Fruit fly (Drosophila melanogaster) whole organism, prepupa: ENCODE data around the gene Exo70.

ENCODE experiments used
- Blimp-1 ChIP-seq: fragments of 200-800 bp; sonication (Bioruptor generic); optimal IDR thresholded peaks from 3 replicates; lab custom pipeline; 2017; ENCODE audit warnings: missing biosample characterization, missing genetic modification characterization, mild to moderate bottlenecking, moderate library complexity, missing genetic modification reagents
- CG10631 ChIP-seq: fragments of 200-800 bp; sonication (Bioruptor generic); optimal IDR thresholded peaks from 2 replicates; lab custom pipeline; 2016; ENCODE audit warnings: missing biosample characterization, missing genetic modification characterization
- CG10669 ChIP-seq: fragments of 200-800 bp; sonication (Bioruptor generic); optimal IDR thresholded peaks from 3 replicates; lab custom pipeline; 2018; ENCODE audit warnings: missing biosample characterization, mild to moderate bottlenecking, missing genetic modification characterization, moderate library complexity
- CG11294 ChIP-seq: fragments of 200-800 bp; sonication (Bioruptor generic); IDR thresholded peaks from 2 replicates; pipeline ENCODE4 v1.3.6; 2022; ENCODE audit warnings: missing biosample characterization, missing genetic modification characterization
- CG11762 ChIP-seq: fragments of 200-800 bp; sonication (Bioruptor generic); optimal IDR thresholded peaks from 3 replicates; lab custom pipeline; 2016; ENCODE audit warnings: missing biosample characterization, missing genetic modification characterization; ENCODE audit not compliant: insufficient read depth
- CG15336 ChIP-seq: fragments of 200-800 bp; sonication (Bioruptor generic); IDR thresholded peaks from 2 replicates; pipeline ENCODE4 v1.3.6; 2022; ENCODE audit warnings: missing biosample characterization, missing genetic modification characterization
- CG1621 ChIP-seq: fragments of 200-800 bp; sonication (Bioruptor generic); optimal IDR thresholded peaks from 3 replicates; lab custom pipeline; 2018; ENCODE audit warnings: missing biosample characterization, mild to moderate bottlenecking, missing genetic modification characterization
- CG16779 ChIP-seq: fragments of 200-800 bp; sonication (Bioruptor generic); optimal IDR thresholded peaks from 3 replicates; lab custom pipeline; 2017; ENCODE audit warnings: missing biosample characterization, mild to moderate bottlenecking, missing genetic modification characterization
- CG3032 ChIP-seq: fragments of 200-800 bp; optimal IDR thresholded peaks from 2 replicates; lab custom pipeline; 2019; ENCODE audit warnings: missing biosample characterization, mild to moderate bottlenecking, missing genetic modification characterization, moderate library complexity
- CG31627 ChIP-seq: fragments of 200-800 bp; sonication (Bioruptor generic); optimal IDR thresholded peaks from 3 replicates; lab custom pipeline; 2016; ENCODE audit warnings: missing biosample characterization, missing genetic modification characterization
- CG32006 ChIP-seq: fragments of 200-800 bp; sonication (Bioruptor generic); optimal IDR thresholded peaks from 3 replicates; lab custom pipeline; 2017; ENCODE audit warnings: missing biosample characterization, mild to moderate bottlenecking, missing genetic modification characterization
- CG34406 ChIP-seq: fragments of 200-800 bp; sonication (Bioruptor generic); optimal IDR thresholded peaks from 3 replicates; lab custom pipeline; 2016; ENCODE audit warnings: missing biosample characterization, missing genetic modification characterization
- CG4318 ChIP-seq: fragments of 200-800 bp; sonication (Bioruptor generic); optimal IDR thresholded peaks from 3 replicates; lab custom pipeline; 2017; ENCODE audit warnings: missing biosample characterization, mild to moderate bottlenecking, missing genetic modification characterization
- CG6163 ChIP-seq: fragments of 200-800 bp; sonication (Bioruptor generic); IDR thresholded peaks from 3 replicates; pipeline ENCODE4 v1.3.6; 2022; ENCODE audit warnings: missing biosample characterization, missing genetic modification characterization
- CG6276 ChIP-seq: fragments of 200-800 bp; sonication (Bioruptor generic); optimal IDR thresholded peaks from 2 replicates; lab custom pipeline; 2017; ENCODE audit warnings: missing biosample characterization, mild to moderate bottlenecking, missing genetic modification characterization
- CG6808 ChIP-seq: fragments of 200-800 bp; sonication (Bioruptor generic); optimal IDR thresholded peaks from 3 replicates; lab custom pipeline; 2017; ENCODE audit warnings: missing biosample characterization, missing genetic modification characterization, mild to moderate bottlenecking, moderate library complexity, missing genetic modification reagents
- CG8119 ChIP-seq: fragments of 200-800 bp; sonication (Bioruptor generic); IDR thresholded peaks from 3 replicates; pipeline ENCODE4 v1.3.6; 2022; ENCODE audit warnings: missing biosample characterization, missing genetic modification characterization
- CG9139 ChIP-seq: fragments of 200-800 bp; sonication (Bioruptor generic); optimal IDR thresholded peaks from 3 replicates; lab custom pipeline; 2017; ENCODE audit warnings: missing biosample characterization, mild to moderate bottlenecking, missing genetic modification characterization
- Eip75B ChIP-seq: fragments of 200-800 bp; sonication (Bioruptor generic); optimal IDR thresholded peaks from 3 replicates; lab custom pipeline; 2016; ENCODE audit warnings: missing biosample characterization, missing genetic modification characterization
- Eip78C ChIP-seq: fragments of 200-800 bp; sonication (Bioruptor generic); peaks from one replicate; lab custom pipeline; 2016; ENCODE audit warnings: missing biosample characterization, missing genetic modification characterization
- Eip93F ChIP-seq: fragments of 200-800 bp; sonication (Bioruptor generic); optimal IDR thresholded peaks from 2 replicates; lab custom pipeline; 2016; ENCODE audit warnings: missing biosample characterization, mild to moderate bottlenecking, missing genetic modification characterization
- Ets21C ChIP-seq: fragments of 200-800 bp; sonication (Bioruptor generic); optimal IDR thresholded peaks from 3 replicates; lab custom pipeline; 2016; ENCODE audit warnings: missing biosample characterization, missing genetic modification characterization
- Ets96B ChIP-seq: fragments of 200-800 bp; optimal IDR thresholded peaks from 2 replicates; lab custom pipeline; 2019; ENCODE audit warnings: missing biosample characterization, mild to moderate bottlenecking, missing genetic modification characterization, moderate library complexity
- Gug ChIP-seq: fragments of 200-800 bp; sonication (Bioruptor generic); IDR thresholded peaks from 2 replicates; pipeline ENCODE4 v1.3.6; 2022; ENCODE audit warnings: missing biosample characterization, missing genetic modification characterization
- Hr38 ChIP-seq: sonication (Bioruptor generic); optimal IDR thresholded peaks from 2 replicates; lab custom pipeline; 2016; ENCODE audit warnings: missing biosample characterization, missing genetic modification characterization
- Hr39 ChIP-seq: fragments of 200-800 bp; sonication (Bioruptor generic); optimal IDR thresholded peaks from 2 replicates; lab custom pipeline; 2016; ENCODE audit warnings: missing biosample characterization, missing genetic modification characterization
- Hr4 ChIP-seq: fragments of 200-800 bp; sonication (Bioruptor generic); optimal IDR thresholded peaks from 3 replicates; lab custom pipeline; 2016; ENCODE audit warnings: missing biosample characterization, missing genetic modification characterization
- Lpt ChIP-seq: fragments of 200-800 bp; sonication (Bioruptor generic); optimal IDR thresholded peaks from 3 replicates; lab custom pipeline; 2016; ENCODE audit warnings: missing biosample characterization, missing genetic modification characterization
- Met ChIP-seq: fragments of 200-800 bp; sonication (Bioruptor generic); optimal IDR thresholded peaks from 3 replicates; lab custom pipeline; 2016; ENCODE audit warnings: missing biosample characterization, missing genetic modification characterization
- Sox102F ChIP-seq: fragments of 200-800 bp; sonication (Bioruptor generic); optimal IDR thresholded peaks from 2 replicates; lab custom pipeline; 2016; ENCODE audit warnings: missing biosample characterization, mild to moderate bottlenecking, missing genetic modification characterization
- Sox14 ChIP-seq: fragments of 200-800 bp; sonication (Bioruptor generic); optimal IDR thresholded peaks from 3 replicates; lab custom pipeline; 2016; ENCODE audit warnings: missing biosample characterization, missing genetic modification characterization
- Sox15 ChIP-seq: fragments of 200-800 bp; sonication (Bioruptor generic); optimal IDR thresholded peaks from 3 replicates; lab custom pipeline; 2016; ENCODE audit warnings: missing biosample characterization, missing genetic modification characterization
- achi ChIP-seq: fragments of 200-800 bp; sonication (Bioruptor generic); optimal IDR thresholded peaks from 3 replicates; lab custom pipeline; 2016; ENCODE audit warnings: missing biosample characterization, missing genetic modification characterization
- acj6 ChIP-seq: fragments of 200-800 bp; sonication (Bioruptor generic); optimal IDR thresholded peaks from 3 replicates; lab custom pipeline; 2016; ENCODE audit warnings: missing biosample characterization, missing genetic modification characterization
- cyc ChIP-seq: fragments of 200-800 bp; sonication (Bioruptor generic); optimal IDR thresholded peaks from 3 replicates; lab custom pipeline; 2016; ENCODE audit warnings: missing biosample characterization, missing genetic modification characterization
- dac ChIP-seq: fragments of 200-800 bp; sonication (Bioruptor generic); optimal IDR thresholded peaks from 2 replicates; lab custom pipeline; 2017; ENCODE audit warnings: missing biosample characterization, mild to moderate bottlenecking, missing genetic modification characterization
- eg ChIP-seq: fragments of 200-800 bp; sonication (Bioruptor generic); IDR thresholded peaks from 3 replicates; pipeline ENCODE4 v1.3.6; 2022; ENCODE audit warnings: missing biosample characterization, missing genetic modification characterization
- esn ChIP-seq: fragments of 200-800 bp; sonication (Bioruptor generic); optimal IDR thresholded peaks from 2 replicates; lab custom pipeline; 2016; ENCODE audit warnings: missing biosample characterization, mild to moderate bottlenecking, missing genetic modification characterization, moderate library complexity
- fd59A ChIP-seq: fragments of 200-800 bp; sonication (Bioruptor generic); optimal IDR thresholded peaks from 2 replicates; lab custom pipeline; 2017; ENCODE audit warnings: missing biosample characterization, mild to moderate bottlenecking, missing genetic modification characterization, missing genetic modification reagents
- fd85E ChIP-seq: fragments of 200-800 bp; sonication (Bioruptor generic); optimal IDR thresholded peaks from 3 replicates; lab custom pipeline; 2016; ENCODE audit warnings: missing biosample characterization, missing genetic modification characterization
- fkh ChIP-seq: fragments of 200-800 bp; sonication (Bioruptor generic); optimal IDR thresholded peaks from 3 replicates; lab custom pipeline; 2017; ENCODE audit warnings: missing biosample characterization, mild to moderate bottlenecking, missing genetic modification characterization, moderate library complexity
- lz ChIP-seq: fragments of 200-800 bp; sonication (Bioruptor generic); optimal IDR thresholded peaks from 3 replicates; lab custom pipeline; 2016; ENCODE audit warnings: missing biosample characterization, missing genetic modification characterization
- net ChIP-seq: fragments of 200-800 bp; sonication (Bioruptor generic); optimal IDR thresholded peaks from 3 replicates; lab custom pipeline; 2016; ENCODE audit warnings: missing biosample characterization, missing genetic modification characterization
- pdm3 ChIP-seq: fragments of 200-800 bp; sonication (Bioruptor generic); optimal IDR thresholded peaks from 3 replicates; lab custom pipeline; 2016; ENCODE audit warnings: missing biosample characterization, missing genetic modification characterization
- salr ChIP-seq, 2 experiments: fragments of 200-800 bp; sonication (Bioruptor generic); optimal IDR thresholded peaks; 3 replicates each; lab custom pipeline; 2016 to 2018; ENCODE audit warnings: missing biosample characterization in 2 of 2, missing genetic modification characterization in 2 of 2, mild to moderate bottlenecking in 1 of 2
- spab ChIP-seq: fragments of 200-800 bp; sonication (Bioruptor generic); optimal IDR thresholded peaks from 2 replicates; lab custom pipeline; 2017; ENCODE audit warnings: missing biosample characterization, mild to moderate bottlenecking, missing genetic modification characterization, missing genetic modification reagents
- ss ChIP-seq, 2 experiments: fragments of 200-800 bp; sonication (Bioruptor generic); optimal IDR thresholded peaks; 2 replicates in 1 of 2; 3 replicates in 1 of 2; lab custom pipeline; 2017 to 2018; ENCODE audit warnings: mild to moderate bottlenecking in 2 of 2, missing biosample characterization in 2 of 2, missing genetic modification characterization in 2 of 2, moderate library complexity in 1 of 2
- svp ChIP-seq: fragments of 200-800 bp; sonication (Bioruptor generic); peaks from one replicate; lab custom pipeline; 2016; ENCODE audit warnings: missing biosample characterization, missing genetic modification characterization
- topi ChIP-seq: fragments of 200-800 bp; sonication (Bioruptor generic); optimal IDR thresholded peaks from 3 replicates; lab custom pipeline; 2016; ENCODE audit warnings: missing biosample characterization, missing genetic modification characterization

Gene Exo70

DNA sequence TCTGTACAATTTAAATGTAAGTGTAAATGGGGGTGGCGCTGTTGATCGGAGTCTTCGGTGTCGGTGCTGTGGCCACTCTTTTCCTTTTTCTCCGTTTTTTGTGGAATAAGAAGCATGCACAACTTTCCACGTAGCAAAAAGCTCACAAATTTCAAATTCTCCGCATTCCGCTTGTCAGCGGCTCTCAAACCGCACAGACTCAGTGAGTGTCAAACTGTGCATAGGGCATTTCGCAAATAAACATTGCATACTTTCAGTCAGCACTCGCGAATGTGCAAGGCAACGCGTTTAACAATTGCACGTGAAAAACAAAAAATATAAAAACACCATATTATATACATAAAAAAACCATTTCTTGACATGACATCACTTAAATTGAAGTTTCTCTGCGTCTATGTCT lies 16.7 kb upstream of the Exo70 start:
- TF ChIP-seq Eip78C (GFP tag; lab: Kevin White, UChicago) = peak; percentile 33
- TF ChIP-seq Hr38 (GFP tag; lab: Kevin White, UChicago) = no peak
- TF ChIP-seq, all 60 proteins: peak for 1

DNA sequence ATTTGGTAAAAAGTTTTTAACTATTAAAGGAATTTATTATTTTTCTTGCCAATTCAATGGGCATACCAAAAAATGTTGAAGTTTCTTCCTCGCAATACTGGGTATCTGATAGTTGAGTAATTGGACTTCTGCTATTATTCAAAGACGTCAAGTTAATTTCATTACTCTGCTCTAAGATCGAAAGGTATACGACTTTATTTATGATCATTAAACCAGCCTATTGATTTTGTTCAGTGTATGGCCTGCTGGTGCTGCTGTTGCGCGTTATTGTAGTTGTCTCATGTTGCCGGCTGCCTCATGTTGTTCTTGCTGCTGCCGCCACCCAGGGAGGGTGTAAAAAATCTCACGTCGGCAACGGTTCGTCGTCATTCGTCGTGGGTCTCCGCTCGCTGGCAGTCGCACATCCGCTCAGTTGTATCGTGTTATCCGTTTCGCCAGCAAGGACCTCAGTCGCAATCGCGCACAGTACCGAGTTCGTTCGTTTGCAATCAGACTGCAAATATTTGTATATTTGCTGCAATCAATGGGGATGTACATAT lies 16.0 kb upstream of the Exo70 start, which contains the start of gene CG7120:
TSS of gene CG7120 (plus strand) at position 371 of the 539 bp plus-strand sequence.
- no peak for TF ChIP-seq Sox102F (GFP tag; lab: Kevin White, UChicago)
- TF ChIP-seq CG6163 = peak; percentile 52; the same call in 1 of the 3 replicates
- TF ChIP-seq ss (GFP tag; optimal IDR thresholded peaks at IDR 0.05; lab: Kevin White, UChicago) = no peak
- no peak for TF ChIP-seq CG6808 (GFP tag; lab: Kevin White, UChicago)
- peak; percentile 43 for TF ChIP-seq CG10669 (GFP tag; lab: Kevin White, UChicago)
- TF ChIP-seq Eip75B (GFP tag; lab: Kevin White, UChicago) = peak; percentile 16
- TF ChIP-seq CG4318 = no peak
- peak; percentile 34 for TF ChIP-seq Met (GFP tag; lab: Kevin White, UChicago)
- TF ChIP-seq CG9139 = no peak
- no peak for TF ChIP-seq Blimp-1 (GFP tag; lab: Kevin White, UChicago)
- TF ChIP-seq CG1621 (tag; lab: Kevin White, UChicago) = no peak
- TF ChIP-seq CG32006 = peak; percentile 66
- peak; percentile 16 for TF ChIP-seq CG3032
- peak; percentile 12 for TF ChIP-seq lz
- TF ChIP-seq Lpt (GFP tag; lab: Kevin White, UChicago) = peak; percentile 30
- no peak for TF ChIP-seq dac (GFP tag; lab: Kevin White, UChicago)
- peak; percentile 31 for TF ChIP-seq Ets96B (tag; lab: Kevin White, UChicago)
- no peak for TF ChIP-seq fkh (GFP tag; lab: Kevin White, UChicago)
- TF ChIP-seq Eip78C (GFP tag; lab: Kevin White, UChicago) = peak; percentile 80
- peak; percentile 56 for TF ChIP-seq topi (GFP tag; lab: Kevin White, UChicago)
- peak; percentile 23 for TF ChIP-seq Sox14 (GFP tag; lab: Kevin White, UChicago)
- peak; percentile 21 for TF ChIP-seq Hr39 (GFP tag; lab: Kevin White, UChicago)
- peak; percentile 51; the same call in 1 of the 2 replicates for TF ChIP-seq CG15336 (GFP tag; lab: Robert Waterston, UW)
- peak; percentile 35 for TF ChIP-seq esn (GFP tag; lab: Kevin White, UChicago)
- peak; percentile 46 for TF ChIP-seq Hr4 (GFP tag; lab: Kevin White, UChicago)
- peak; percentile 27 for TF ChIP-seq CG31627 (GFP tag; lab: Kevin White, UChicago)
- TF ChIP-seq fd85E (GFP tag; lab: Kevin White, UChicago) = no peak
- TF ChIP-seq svp (GFP tag; lab: Kevin White, UChicago) = peak; percentile 75
- peak; percentile 6 for TF ChIP-seq spab (GFP tag; lab: Kevin White, UChicago)
- no peak for TF ChIP-seq net
- peak; percentile 47 for TF ChIP-seq CG6276
- peak; percentile 11 for TF ChIP-seq CG11762 (GFP tag; lab: Kevin White, UChicago)
- TF ChIP-seq CG10631 (GFP tag; lab: Kevin White, UChicago) = no peak
- TF ChIP-seq cyc (GFP tag; lab: Kevin White, UChicago) = peak; percentile 55
- no peak for TF ChIP-seq Hr38 (GFP tag; lab: Kevin White, UChicago)
- no peak for TF ChIP-seq CG11294 (GFP tag; lab: Robert Waterston, UW)
- no peak for TF ChIP-seq achi (GFP tag; lab: Kevin White, UChicago)
- peak; percentile 19 for TF ChIP-seq CG34406 (GFP tag; lab: Kevin White, UChicago)
- TF ChIP-seq fd59A (GFP tag; lab: Kevin White, UChicago) = no peak
- TF ChIP-seq salr (GFP tag; optimal IDR thresholded peaks at IDR 0.05; lab: Kevin White, UChicago) = peak in 1 of 2 experiments; percentile 46
- no peak for TF ChIP-seq Ets21C
- TF ChIP-seq eg (GFP tag; lab: Robert Waterston, UW) = peak; percentile 43; the same call in 1 of the 3 replicates
- TF ChIP-seq CG16779 (tag; lab: Kevin White, UChicago) = no peak
- TF ChIP-seq Eip93F = peak; percentile 23
- TF ChIP-seq Sox15 (GFP tag; lab: Kevin White, UChicago) = no peak
- 0 out of 3 replicates have a peak, but pooled peaks have one; percentile 16 for TF ChIP-seq CG8119
- peak; percentile 15 for TF ChIP-seq pdm3
- no peak for TF ChIP-seq Gug (GFP tag; lab: Robert Waterston, UW)
- peak; percentile 13 for TF ChIP-seq acj6 (GFP tag; lab: Kevin White, UChicago)
